Fruit fly (Drosophila melanogaster) whole organism, embryonic: Measurements from ENCODE around the gene CG11030.

ENCODE experiments used
- Awh ChIP-seq: fragments of 200-800 bp; sonication (Bioruptor generic); IDR thresholded peaks from 2 replicates; pipeline ENCODE4, ENCODE4 v1.3.6; 2022; ENCODE audit warnings: missing biosample characterization, missing genetic modification characterization
- CG10147 ChIP-seq: fragments of 200-800 bp; sonication (Bioruptor generic); optimal IDR thresholded peaks from 2 replicates; lab custom pipeline; 2019; ENCODE audit warnings: missing biosample characterization, mild to moderate bottlenecking, missing genetic modification characterization, moderate library complexity
- CG11247 ChIP-seq: fragments of 200-800 bp; sonication (Bioruptor generic); IDR thresholded peaks from 2 replicates; pipeline ENCODE4 v1.3.6; 2022; ENCODE audit warnings: missing biosample characterization, missing genetic modification characterization
- CG11504 ChIP-seq: fragments of 200-800 bp; sonication (Bioruptor generic); optimal IDR thresholded peaks from 3 replicates; lab custom pipeline; 2019; ENCODE audit warnings: missing biosample characterization, mild to moderate bottlenecking, missing genetic modification characterization, moderate library complexity
- CG12769 ChIP-seq: fragments of 200-800 bp; sonication (Bioruptor generic); optimal IDR thresholded peaks from 2 replicates; lab custom pipeline; 2019; ENCODE audit warnings: missing biosample characterization, mild to moderate bottlenecking, missing genetic modification characterization, moderate library complexity
- CG14050 ChIP-seq: fragments of 200-800 bp; sonication (Bioruptor generic); IDR thresholded peaks from 3 replicates; pipeline ENCODE4 v1.3.6; 2022; ENCODE audit warnings: missing biosample characterization, missing genetic modification characterization
- CG2120 ChIP-seq: fragments of 200-800 bp; sonication (Bioruptor generic); optimal IDR thresholded peaks from 3 replicates; lab custom pipeline; 2016; ENCODE audit warnings: missing biosample characterization, missing genetic modification characterization
- CG2199 ChIP-seq: fragments of 200-800 bp; sonication (Bioruptor generic); IDR thresholded peaks from 3 replicates; pipeline ENCODE4 v1.3.6; 2022; ENCODE audit warnings: missing biosample characterization, missing genetic modification characterization
- CG2875 ChIP-seq: fragments of 200-800 bp; sonication (Bioruptor generic); optimal IDR thresholded peaks from 2 replicates; lab custom pipeline; 2017; ENCODE audit warnings: missing biosample characterization, mild to moderate bottlenecking, missing genetic modification characterization, missing genetic modification reagents
- CG31441 ChIP-seq: fragments of 200-800 bp; sonication (Bioruptor generic); IDR thresholded peaks from 2 replicates; pipeline ENCODE4 v1.3.6; 2022; ENCODE audit warnings: missing biosample characterization, missing genetic modification characterization
- CG7786 ChIP-seq: fragments of 200-800 bp; sonication (Bioruptor generic); optimal IDR thresholded peaks from 2 replicates; lab custom pipeline; 2016; ENCODE audit warnings: missing biosample characterization, missing genetic modification characterization
- CG8765 ChIP-seq: fragments of 200-800 bp; sonication (Bioruptor generic); IDR thresholded peaks from 2 replicates; pipeline ENCODE4 v1.3.6; 2022; ENCODE audit warnings: missing biosample characterization, missing genetic modification characterization
- CG8944 ChIP-seq: fragments of 200-800 bp; sonication (Bioruptor generic); optimal IDR thresholded peaks from 3 replicates; lab custom pipeline; 2016; ENCODE audit warnings: missing biosample characterization, missing genetic modification characterization
- CG9797 ChIP-seq: fragments of 200-800 bp; sonication (Bioruptor generic); optimal IDR thresholded peaks from 3 replicates; lab custom pipeline; 2018; ENCODE audit warnings: missing biosample characterization, mild to moderate bottlenecking, missing genetic modification characterization
- CG9817 ChIP-seq: fragments of 200-800 bp; sonication (Bioruptor generic); optimal IDR thresholded peaks from 2 replicates; lab custom pipeline; 2018; ENCODE audit warnings: missing biosample characterization, mild to moderate bottlenecking, missing genetic modification characterization, moderate library complexity
- Hr51 ChIP-seq, 2 experiments: fragments of 200-800 bp; sonication (Bioruptor generic); optimal IDR thresholded peaks; 2 replicates in 1 of 2; 3 replicates in 1 of 2; lab custom pipeline; 2016 to 2018; ENCODE audit warnings: missing biosample characterization in 2 of 2, missing genetic modification characterization in 2 of 2, mild to moderate bottlenecking in 1 of 2, moderate library complexity in 1 of 2
- Pdp1 ChIP-seq, 2 experiments: fragments of 200-800 bp; sonication (Bioruptor generic); optimal IDR thresholded peaks; 3 replicates each; lab custom pipeline; 2016; ENCODE audit warnings: missing biosample characterization in 2 of 2, missing genetic modification characterization in 2 of 2, mild to moderate bottlenecking in 1 of 2, moderate library complexity in 1 of 2
- Ptx1 ChIP-seq: fragments of 200-800 bp; sonication (Bioruptor generic); IDR thresholded peaks from 2 replicates; pipeline ENCODE4 v1.3.6; 2022; ENCODE audit warnings: missing biosample characterization, missing genetic modification characterization
- Six4 ChIP-seq: fragments of 200-800 bp; sonication (Bioruptor generic); optimal IDR thresholded peaks from 2 replicates; lab custom pipeline; 2016; ENCODE audit warnings: missing biosample characterization, missing genetic modification characterization
- chinmo ChIP-seq: fragments of 200-800 bp; sonication (Bioruptor generic); IDR thresholded peaks from 4 replicates; pipeline ENCODE4 v1.3.6; 2022; ENCODE audit warnings: missing biosample characterization, missing genetic modification characterization; ENCODE audit not compliant: partially characterized antibody
- danr ChIP-seq: fragments of 200-800 bp; sonication (Bioruptor generic); IDR thresholded peaks from 2 replicates; pipeline ENCODE4 v1.3.6; 2022; ENCODE audit warnings: missing biosample characterization, missing genetic modification characterization
- ftz-f1 ChIP-seq: fragments of 200-800 bp; sonication (Bioruptor generic); optimal IDR thresholded peaks from 2 replicates; lab custom pipeline; 2016; ENCODE audit warnings: missing biosample characterization, missing genetic modification characterization
- hbn ChIP-seq: fragments of 200-800 bp; sonication (Bioruptor generic); IDR thresholded peaks from 2 replicates; pipeline ENCODE4 v1.3.6; 2022; ENCODE audit warnings: missing biosample characterization, missing genetic modification characterization; ENCODE audit not compliant: partially characterized antibody
- lmd ChIP-seq: fragments of 200-800 bp; sonication (Bioruptor generic); IDR thresholded peaks from 2 replicates; pipeline ENCODE4 v1.3.6; 2022; ENCODE audit warnings: missing biosample characterization, missing genetic modification characterization
- nom ChIP-seq: fragments of 200-800 bp; sonication (Bioruptor generic); optimal IDR thresholded peaks from 2 replicates; lab custom pipeline; 2017; ENCODE audit warnings: missing biosample characterization, missing genetic modification characterization, mild to moderate bottlenecking, moderate library complexity, missing genetic modification reagents
- odd ChIP-seq: fragments of 200-800 bp; sonication (Bioruptor generic); optimal IDR thresholded peaks from 2 replicates; lab custom pipeline; 2017; ENCODE audit warnings: missing biosample characterization, mild to moderate bottlenecking, missing genetic modification characterization
- org-1 ChIP-seq: fragments of 200-800 bp; sonication (Bioruptor generic); optimal IDR thresholded peaks from 2 replicates; lab custom pipeline; 2017; ENCODE audit warnings: missing biosample characterization, missing genetic modification characterization
- pita ChIP-seq: fragments of 200-800 bp; sonication (Bioruptor generic); optimal IDR thresholded peaks from 2 replicates; lab custom pipeline; 2017; ENCODE audit warnings: missing biosample characterization, mild to moderate bottlenecking, missing genetic modification characterization
- row ChIP-seq: fragments of 200-800 bp; sonication (Bioruptor generic); IDR thresholded peaks from 3 replicates; pipeline ENCODE4 v1.3.6; 2022; ENCODE audit warnings: missing biosample characterization, missing genetic modification characterization
- sd ChIP-seq: fragments of 200-800 bp; sonication (Bioruptor generic); optimal IDR thresholded peaks from 3 replicates; lab custom pipeline; 2018; ENCODE audit warnings: missing biosample characterization, mild to moderate bottlenecking, missing genetic modification characterization, moderate library complexity
- sens ChIP-seq: fragments of 200-800 bp; sonication (Bioruptor generic); peaks from one replicate; lab custom pipeline; 2016; ENCODE audit warnings: missing biosample characterization, missing genetic modification characterization
- slbo ChIP-seq: fragments of 200-800 bp; sonication (Bioruptor generic); IDR thresholded peaks from 2 replicates; pipeline ENCODE4 v1.3.6; 2022; ENCODE audit warnings: missing biosample characterization, missing genetic modification characterization
- so ChIP-seq: fragments of 200-800 bp; sonication (Bioruptor generic); IDR thresholded peaks from 3 replicates; pipeline ENCODE4 v1.3.6; 2022; ENCODE audit warnings: missing biosample characterization, missing genetic modification characterization
- tx ChIP-seq: fragments of 200-800 bp; sonication (Bioruptor generic); optimal IDR thresholded peaks from 2 replicates; lab custom pipeline; 2016; ENCODE audit warnings: missing biosample characterization, missing genetic modification characterization
- unc-4 ChIP-seq: fragments of 200-800 bp; sonication (Bioruptor generic); IDR thresholded peaks from 2 replicates; pipeline ENCODE4 v1.3.6; 2022; ENCODE audit warnings: missing biosample characterization, missing genetic modification characterization; ENCODE audit not compliant: partially characterized antibody
- vvl ChIP-seq: fragments of 200-800 bp; sonication (Bioruptor generic); IDR thresholded peaks from 2 replicates; pipeline ENCODE4 v1.3.6; 2022; ENCODE audit warnings: missing biosample characterization, missing genetic modification characterization

Gene CG11030

dm6 chr2L:5745857-5746256, 21.4 kb downstream of the CG11030 start, which contains the start of gene CG11029:
TSS of gene CG11029 (plus strand) at chr2L:5746157.
- TF ChIP-seq CG8944 (GFP tag; lab: Kevin White, UChicago) (no peak), CG7786 (GFP tag; lab: Kevin White, UChicago) (no peak), CG2875 (GFP tag; lab: Kevin White, UChicago) (no peak), pita (no peak), CG9817 (tag; lab: Kevin White, UChicago) (no peak), CG2120 (GFP tag; lab: Kevin White, UChicago) (no peak), CG14050 (GFP tag; lab: Robert Waterston, UW) (no peak), hbn (GFP tag; lab: Robert Waterston, UW) (no peak), Hr51 (GFP tag; optimal IDR thresholded peaks at IDR 0.05; lab: Kevin White, UChicago) (no peak), so (GFP tag; lab: Robert Waterston, UW) (no peak), danr (GFP tag; lab: Robert Waterston, UW) (no peak), Awh (GFP tag; lab: Robert Waterston, UW) (no peak), CG2199 (GFP tag; lab: Robert Waterston, UW) (no peak), sd (tag; lab: Kevin White, UChicago) (no peak), Six4 (no peak), CG31441 (GFP tag; lab: Robert Waterston, UW) (no peak), org-1 (GFP tag; lab: Kevin White, UChicago) (no peak)

dm6 chr2L:5748188-5748587, 23.7 kb downstream of the CG11030 start:
- TF ChIP-seq Ptx1 (GFP tag; lab: Robert Waterston, UW): 0 out of 2 replicates have a peak, but pooled peaks have one; percentile 4
- no peak for TF ChIP-seq unc-4 (GFP tag; lab: Robert Waterston, UW)

- TF ChIP-seq sens (GFP tag; lab: Kevin White, UChicago) (peak; percentile 38), CG11504 (peak; percentile 14), row (peak; percentile 38; the same call in 1 of the 3 replicates), Six4 (no peak), CG10147 (GFP tag; lab: Kevin White, UChicago) (no peak), nom (GFP tag; lab: Kevin White, UChicago) (peak; percentile 29), CG11247 (GFP tag; lab: Robert Waterston, UW) (0 out of 2 replicates have a peak, but pooled peaks have one; percentile 21), slbo (GFP tag; lab: Robert Waterston, UW) (0 out of 2 replicates have a peak, but pooled peaks have one; percentile 34), lmd (GFP tag; lab: Robert Waterston, UW) (0 out of 2 replicates have a peak, but pooled peaks have one; percentile 37)
Observed at dm6 chr2L:5751448-5751847, 27.0 kb downstream of the CG11030 start.

- TF ChIP-seq CG8765 (GFP tag; lab: Robert Waterston, UW): no peak
- TF ChIP-seq Pdp1 (GFP tag; optimal IDR thresholded peaks at IDR 0.05; lab: Kevin White, UChicago): peak in 1 of 2 experiments; percentile 79
- no peak for TF ChIP-seq tx (GFP tag; lab: Kevin White, UChicago)
- TF ChIP-seq vvl (GFP tag; lab: Robert Waterston, UW): 0 out of 2 replicates have a peak, but pooled peaks have one; percentile 10
- peak; percentile 65 for TF ChIP-seq CG12769
- TF ChIP-seq odd (GFP tag; lab: Kevin White, UChicago): no peak
- TF ChIP-seq ftz-f1: peak; percentile 3
- TF ChIP-seq CG9797 (GFP tag; lab: Kevin White, UChicago): no peak
- TF ChIP-seq chinmo (GFP tag; lab: Robert Waterston, UW): 0 out of 4 replicates have a peak, but pooled peaks have one; percentile 72
Observed at dm6 chr2L:5765139-5765538, 40.7 kb downstream of the CG11030 start.
